Worm (Caenorhabditis elegans) whole organism, L1 larva: ENCODE results near the gene F58E6.13.

Source experiments
- dsc-1 ChIP-seq: sonication (generic microtip); optimal IDR thresholded peaks from 2 replicates; lab custom pipeline; 2016; ENCODE audit warnings: mild to moderate bottlenecking, missing genetic modification characterization, missing compliant biosample characterization
- lin-39 ChIP-seq: fragments of 150-350 bp; optimal IDR thresholded peaks from 2 replicates; lab custom pipeline; 2014; ENCODE audit warnings: missing biosample characterization, missing genetic modification reagents, missing genetic modification characterization
- mep-1 ChIP-seq: fragments of 150-350 bp; optimal IDR thresholded peaks from 2 replicates; lab custom pipeline; 2014; ENCODE audit warnings: missing biosample characterization, missing genetic modification characterization
- pqm-1 ChIP-seq: sonication (generic microtip); optimal IDR thresholded peaks from 3 replicates; lab custom pipeline; 2017; ENCODE audit warnings: missing biosample characterization, missing genetic modification characterization
- sox-4 ChIP-seq: sonication (generic microtip); optimal IDR thresholded peaks from 2 replicates; lab custom pipeline; 2016; ENCODE audit warnings: missing genetic modification characterization, missing compliant biosample characterization

DNA sequence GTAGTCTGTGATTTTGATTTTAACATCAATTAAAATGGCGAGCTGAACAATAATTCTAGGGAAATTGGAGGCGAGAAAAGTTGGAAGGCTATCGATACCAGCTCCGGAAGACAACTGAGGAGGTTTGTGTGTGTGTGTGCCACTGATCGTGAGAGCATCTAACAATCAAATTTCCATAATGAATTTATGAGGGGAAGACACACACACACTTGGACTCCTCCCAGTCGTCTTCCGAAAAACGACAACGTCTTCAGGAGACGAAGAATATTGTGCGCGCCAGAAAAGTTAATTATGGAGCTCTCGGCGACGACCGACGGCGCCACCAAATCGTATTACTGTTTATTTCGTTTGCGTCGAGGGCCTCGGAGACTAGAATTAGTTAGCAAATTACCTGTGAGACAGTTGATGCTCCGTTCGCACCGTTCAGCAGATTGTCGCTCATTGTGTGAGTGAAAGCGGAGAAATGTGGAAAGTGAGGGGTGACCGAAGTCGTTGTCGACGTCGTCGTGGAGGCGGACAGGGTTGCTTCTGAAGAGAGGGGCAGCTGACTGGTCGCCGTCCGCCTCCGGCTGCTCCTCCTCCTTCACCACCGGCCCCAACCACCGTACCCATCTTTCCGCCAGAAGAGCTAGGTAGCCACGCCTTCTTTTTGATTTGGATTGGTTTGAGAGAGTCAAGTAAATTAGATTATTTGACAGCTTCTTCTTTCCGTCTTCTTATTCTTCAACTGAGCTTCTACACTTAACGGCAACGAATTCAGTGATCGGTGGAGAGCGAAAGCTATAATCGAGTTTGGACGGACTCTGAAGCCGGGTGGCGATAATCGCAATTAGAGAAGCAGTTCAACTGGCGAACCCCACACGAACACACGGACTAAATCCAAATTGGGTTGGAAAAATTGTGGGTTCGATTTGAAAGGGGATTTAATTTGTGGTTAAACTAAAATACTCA is 24.1 kb downstream of the F58E6.13 start, which contains the start of gene unc-42:
- TF ChIP-seq dsc-1 (no peak), lin-39 (tag; lab: Kevin White, UChicago) (no peak), sox-4 (no peak), pqm-1 (tag; lab: Kevin White, UChicago) (no peak), mep-1 (tag; lab: Kevin White, UChicago) (no peak)
